Fruit fly (Drosophila melanogaster): ENCODE results near the gene Irp-1A.
A peak's percentile ranks its signal among the peaks of the same experiment; 100 is the strongest.

Gene Irp-1A

dm6 chr3R:22690311-22690710 lies 34.1 kb downstream of the Irp-1A start, which contains the start of the genes wfs1 and Nup133 (continued):
- 0 out of 3 replicates have a peak, but pooled peaks have one; percentile 48 for TF ChIP-seq C15 (GFP tag; IDR thresholded peaks at IDR 0.05)
- peak; percentile 85 for TF ChIP-seq nerfin-1 (tag; optimal IDR thresholded peaks at IDR 0.05)
- peak; percentile 76 for TF ChIP-seq CG9817 (tag; optimal IDR thresholded peaks at IDR 0.05)
- peak; percentile 84 for TF ChIP-seq CG30403 (GFP tag; optimal IDR thresholded peaks at IDR 0.05)
- peak; percentile 75 for TF ChIP-seq CG3847 (GFP tag; IDR thresholded peaks at IDR 0.05)
- TF ChIP-seq CG11456 (GFP tag; IDR thresholded peaks at IDR 0.05), result peak; percentile 50; the same call in 1 of the 3 replicates
- TF ChIP-seq CG6272 (GFP tag; IDR thresholded peaks at IDR 0.05), result peak; percentile 45; the same call in 1 of the 2 replicates
- TF ChIP-seq Atf6 (GFP tag; IDR thresholded peaks at IDR 0.05), result peak; percentile 67
- peak; percentile 86 for TF ChIP-seq CG15601 (tag; optimal IDR thresholded peaks at IDR 0.05)
- peak; percentile 76 for TF ChIP-seq Dbx (GFP tag; IDR thresholded peaks at IDR 0.05)
- TF ChIP-seq HLH3B (GFP tag; IDR thresholded peaks at IDR 0.05), result peak; percentile 72
- TF ChIP-seq Lpt (GFP tag; optimal IDR thresholded peaks at IDR 0.05), result no peak
- TF ChIP-seq cato (GFP tag; optimal IDR thresholded peaks at IDR 0.05; ENCODE audit: borderline replicate concordance), result peak; percentile 39
- TF ChIP-seq pb (GFP tag; optimal IDR thresholded peaks at IDR 0.05), result no peak
- TF ChIP-seq corto (GFP tag; optimal IDR thresholded peaks at IDR 0.05), result no peak
- peak; percentile 61 for TF ChIP-seq Nf-YB (GFP tag; optimal IDR thresholded peaks at IDR 0.05)
- peak; percentile 62 for TF ChIP-seq H2.0 (GFP tag; IDR thresholded peaks at IDR 0.05)
- peak; percentile 77 for TF ChIP-seq B-H2 (GFP tag; optimal IDR thresholded peaks at IDR 0.05)
- TF ChIP-seq CG5245 (GFP tag; optimal IDR thresholded peaks at IDR 0.05), result peak; percentile 32
- TF ChIP-seq ara (GFP tag; IDR thresholded peaks at IDR 0.05), result 0 out of 2 replicates have a peak, but pooled peaks have one; percentile 5
- peak; percentile 26; the same call in 1 of the 2 replicates for TF ChIP-seq wdn (GFP tag; IDR thresholded peaks at IDR 0.05)
- TF ChIP-seq kay (GFP tag; optimal IDR thresholded peaks at IDR 0.05), result peak; percentile 55
- TF ChIP-seq run (tag; optimal IDR thresholded peaks at IDR 0.05), result peak; percentile 35
- TF ChIP-seq CG9609 (GFP tag; optimal IDR thresholded peaks at IDR 0.05), result no peak
- no peak for TF ChIP-seq CG18476 (GFP tag; optimal IDR thresholded peaks at IDR 0.05)
- TF ChIP-seq Scr (GFP tag; IDR thresholded peaks at IDR 0.05; ENCODE audit: partially characterized antibody), result peak; percentile 93
- no peak for TF ChIP-seq dmrt99B (tag; optimal IDR thresholded peaks at IDR 0.05)
- peak; percentile 75 for TF ChIP-seq Bgb (GFP tag; IDR thresholded peaks at IDR 0.05; ENCODE audit: partially characterized antibody)
- peak; percentile 80 for TF ChIP-seq tap (tag; optimal IDR thresholded peaks at IDR 0.05)
- TF ChIP-seq Taf1 (GFP tag; IDR thresholded peaks at IDR 0.05), result no peak
- TF ChIP-seq Camta (GFP tag; optimal IDR thresholded peaks at IDR 0.05), result no peak
- no peak for TF ChIP-seq ham (GFP tag; IDR thresholded peaks at IDR 0.05)
- TF ChIP-seq MBD-R2 (GFP tag; IDR thresholded peaks at IDR 0.05), result peak; percentile 88
- peak; percentile 75; the same call in 2 of the 3 replicates for TF ChIP-seq CG11695 (GFP tag; IDR thresholded peaks at IDR 0.05)
- TF ChIP-seq CG18764 (GFP tag; optimal IDR thresholded peaks at IDR 0.05), result peak; percentile 64
- TF ChIP-seq CG3838 (GFP tag; optimal IDR thresholded peaks at IDR 0.05), result no peak
- TF ChIP-seq insv (GFP tag; optimal IDR thresholded peaks at IDR 0.05), result peak in 1 of 2 experiments; percentile 14
- no peak for TF ChIP-seq Med (GFP tag)
- no peak for TF ChIP-seq HmgD (GFP tag; optimal IDR thresholded peaks at IDR 0.05)
- TF ChIP-seq gem (tag; optimal IDR thresholded peaks at IDR 0.05), result peak; percentile 94
- TF ChIP-seq CG13296 (GFP tag; optimal IDR thresholded peaks at IDR 0.05), result peak; percentile 70
- TF ChIP-seq tup (GFP tag; optimal IDR thresholded peaks at IDR 0.05), result no peak
- TF ChIP-seq ap (GFP tag; IDR thresholded peaks at IDR 0.05), result no peak
- TF ChIP-seq exex (tag; optimal IDR thresholded peaks at IDR 0.05), result peak; percentile 39
- TF ChIP-seq bab2 (GFP tag; optimal IDR thresholded peaks at IDR 0.05), result peak; percentile 24
- peak; percentile 64 for TF ChIP-seq sens (GFP tag)
- no peak for TF ChIP-seq dan (GFP tag; IDR thresholded peaks at IDR 0.05)
- TF ChIP-seq Stat92E (GFP tag; optimal IDR thresholded peaks at IDR 0.05), result peak in 1 of 3 experiments; percentile 57
- TF ChIP-seq CG17612 (GFP tag; IDR thresholded peaks at IDR 0.05), result no peak
- TF ChIP-seq CG11247 (GFP tag; IDR thresholded peaks at IDR 0.05), result 0 out of 2 replicates have a peak, but pooled peaks have one; percentile 46
- TF ChIP-seq lilli (GFP tag; optimal IDR thresholded peaks at IDR 0.05), result no peak
